Worm (Caenorhabditis elegans) whole organism, L1 larva: ENCODE measurements around the gene ZC449.8.

Experiments
- ama-1 ChIP-seq: fragments of 150-350 bp; optimal IDR thresholded peaks from 2 replicates; lab custom pipeline; 2014
- fkh-10 ChIP-seq: sonication (generic microtip); optimal IDR thresholded peaks from 2 replicates; lab custom pipeline; 2017; ENCODE audit warnings: missing biosample characterization, missing genetic modification reagents, missing genetic modification characterization
- lin-14 ChIP-seq: fragments of 200-800 bp; sonication (Bioruptor generic); optimal IDR thresholded peaks from 2 replicates; lab custom pipeline; 2018; ENCODE audit warnings: mild to moderate bottlenecking, missing genetic modification characterization, moderate library complexity, missing compliant biosample characterization
- lin-39 ChIP-seq: fragments of 150-350 bp; optimal IDR thresholded peaks from 2 replicates; lab custom pipeline; 2014; ENCODE audit warnings: missing biosample characterization, missing genetic modification reagents, missing genetic modification characterization
- nhr-12 ChIP-seq: sonication (generic microtip); optimal IDR thresholded peaks from 2 replicates; lab custom pipeline; 2017; ENCODE audit warnings: missing biosample characterization, missing genetic modification characterization
- nhr-20 ChIP-seq: sonication (generic microtip); optimal IDR thresholded peaks from 2 replicates; lab custom pipeline; 2016; ENCODE audit warnings: mild to moderate bottlenecking, missing genetic modification characterization, missing compliant biosample characterization
- nhr-71 ChIP-seq: sonication (generic microtip); optimal IDR thresholded peaks from 2 replicates; lab custom pipeline; 2016; ENCODE audit warnings: mild to moderate bottlenecking, missing genetic modification characterization, moderate library complexity, missing compliant biosample characterization
- zag-1 ChIP-seq: fragments of 150-350 bp; optimal IDR thresholded peaks from 2 replicates; lab custom pipeline; 2014; ENCODE audit warnings: missing biosample characterization, missing genetic modification characterization
- ztf-11 ChIP-seq, 2 experiments: sonication (generic microtip); optimal IDR thresholded peaks; 2 replicates each; lab custom pipeline; 2016 to 2017; ENCODE audit warnings: missing genetic modification characterization in 2 of 2, missing biosample characterization in 1 of 2, missing compliant biosample characterization in 1 of 2

- no peak for TF ChIP-seq lin-39
- TF ChIP-seq nhr-71 = no peak
- TF ChIP-seq ztf-11 (tag; optimal IDR thresholded peaks at IDR 0.05; lab: Kevin White, UChicago) = no peak
- no peak for TF ChIP-seq zag-1 (tag; lab: Kevin White, UChicago)
- no peak for TF ChIP-seq fkh-10 (GFP tag; lab: Kevin White, UChicago)
- no peak for TF ChIP-seq nhr-20 (tag; lab: Kevin White, UChicago)
- TF ChIP-seq lin-14 (GFP tag; lab: Kevin White, UChicago) = no peak
- TF ChIP-seq ama-1 (lab: Kevin White, UChicago) = no peak
- TF ChIP-seq nhr-12 (tag; lab: Kevin White, UChicago) = no peak
Observed at ce11 chrX:5043887-5044286, 28.0 kb downstream of the ZC449.8 start, which contains the start of gene Y64H9A.2.
